Fruit fly (Drosophila melanogaster): Measurements from ENCODE around the gene Fer1.

Gene Fer1

DNA sequence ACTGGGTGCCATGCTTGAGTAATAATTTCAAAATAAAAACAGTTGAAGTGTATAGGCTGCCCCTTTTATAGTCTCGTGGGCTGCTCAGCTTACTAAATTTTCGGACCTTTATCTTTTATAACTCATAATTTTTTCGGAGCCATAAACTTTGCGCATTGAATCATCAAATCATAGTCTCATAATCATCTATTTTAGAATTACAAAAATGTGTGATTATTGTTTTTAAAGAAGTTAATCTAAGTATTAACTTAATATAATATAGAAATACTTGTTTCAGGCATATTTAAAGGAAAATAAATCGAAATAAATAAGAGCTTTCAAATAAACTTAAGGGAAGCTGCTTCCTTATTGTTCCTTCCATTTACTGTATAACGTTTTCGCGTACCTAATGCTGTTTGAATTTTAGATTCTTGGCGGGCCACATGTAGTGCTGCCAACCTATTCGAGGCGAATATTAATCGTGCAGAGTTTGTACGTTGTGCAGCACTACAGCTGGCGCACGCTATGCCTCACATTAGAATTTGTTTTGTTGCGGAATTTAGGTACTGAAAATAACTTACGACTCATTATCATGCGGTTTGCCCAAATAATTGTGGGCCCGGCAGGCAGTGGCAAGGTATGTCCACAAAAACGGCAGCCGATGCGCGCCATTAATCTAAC is 8.4 kb downstream of the Fer1 start, which contains the start of the genes CG14610 and CG2656 (continued):
- TF ChIP-seq trem (tag; optimal IDR thresholded peaks at IDR 0.05) (peak; percentile 100), exex (tag; optimal IDR thresholded peaks at IDR 0.05) (no peak), CG17912 (GFP tag; optimal IDR thresholded peaks at IDR 0.05) (peak; percentile 59), fd96Cb (tag; optimal IDR thresholded peaks at IDR 0.05) (peak; percentile 37), Dll (GFP tag; IDR thresholded peaks at IDR 0.05; ENCODE audit: partially characterized antibody) (peak; percentile 52; the same call in 2 of the 4 replicates), CG30020 (tag; optimal IDR thresholded peaks at IDR 0.05) (peak; percentile 17), HLH3B (GFP tag; IDR thresholded peaks at IDR 0.05) (0 out of 2 replicates have a peak, but pooled peaks have one; percentile 38), Lpt (GFP tag; optimal IDR thresholded peaks at IDR 0.05) (no peak), CG33213 (GFP tag; optimal IDR thresholded peaks at IDR 0.05) (peak; percentile 82), Sox100B (GFP tag; optimal IDR thresholded peaks at IDR 0.05) (no peak), aop (GFP tag; IDR thresholded peaks at IDR 0.05) (no peak), CG15073 (GFP tag; optimal IDR thresholded peaks at IDR 0.05) (peak; percentile 30), CG6272 (GFP tag; IDR thresholded peaks at IDR 0.05) (no peak; the same call in 1 of the 2 replicates), CG2116 (GFP tag; optimal IDR thresholded peaks at IDR 0.05) (peak; percentile 69), Tbp (GFP tag; optimal IDR thresholded peaks at IDR 0.05) (no peak), danr (GFP tag; IDR thresholded peaks at IDR 0.05) (no peak), CG18262 (tag; optimal IDR thresholded peaks at IDR 0.05) (peak; percentile 44), az2 (GFP tag; optimal IDR thresholded peaks at IDR 0.05) (peak; percentile 87), CG16815 (GFP tag; optimal IDR thresholded peaks at IDR 0.05) (peak; percentile 23), MBD-R2 (GFP tag; IDR thresholded peaks at IDR 0.05) (peak; percentile 94), nau (GFP tag; optimal IDR thresholded peaks at IDR 0.05) (no peak), CG2199 (GFP tag; IDR thresholded peaks at IDR 0.05) (peak; percentile 90), ssp (GFP tag; IDR thresholded peaks at IDR 0.05) (no peak), ranshi (GFP tag; IDR thresholded peaks at IDR 0.05) (0 out of 2 replicates have a peak, but pooled peaks have one; percentile 50), ttk (GFP tag; IDR thresholded peaks at IDR 0.05) (peak; percentile 57; the same call in 1 of the 2 replicates), NfI (GFP tag; optimal IDR thresholded peaks at IDR 0.05) (peak; percentile 80), CHES-1-like (GFP tag; optimal IDR thresholded peaks at IDR 0.05) (peak; percentile 82), CG9437 (GFP tag; optimal IDR thresholded peaks at IDR 0.05) (peak; percentile 30), Sox102F (GFP tag; optimal IDR thresholded peaks at IDR 0.05) (peak; percentile 73), jing (GFP tag; optimal IDR thresholded peaks at IDR 0.05) (no peak), CG4820 (GFP tag; optimal IDR thresholded peaks at IDR 0.05) (peak; percentile 81), zf30C (GFP tag; optimal IDR thresholded peaks at IDR 0.05) (no peak), CG12155 (GFP tag; optimal IDR thresholded peaks at IDR 0.05) (peak; percentile 86), CG15696 (tag; optimal IDR thresholded peaks at IDR 0.05) (peak; percentile 40), CG2678 (tag; optimal IDR thresholded peaks at IDR 0.05) (no peak), row (GFP tag; IDR thresholded peaks at IDR 0.05) (peak; percentile 48), stc (GFP tag; IDR thresholded peaks at IDR 0.05) (peak; percentile 16; the same call in 1 of the 2 replicates), CG10209 (GFP tag; optimal IDR thresholded peaks at IDR 0.05) (peak; percentile 60), kah (GFP tag; optimal IDR thresholded peaks at IDR 0.05) (no peak), Elba2 (GFP tag; optimal IDR thresholded peaks at IDR 0.05) (peak; percentile 25), NC2β (GFP tag; optimal IDR thresholded peaks at IDR 0.05) (peak; percentile 82), CG15011 (GFP tag; optimal IDR thresholded peaks at IDR 0.05) (no peak), ATbp (GFP tag; optimal IDR thresholded peaks at IDR 0.05) (peak; percentile 53), CG8359 (GFP tag; optimal IDR thresholded peaks at IDR 0.05; ENCODE audit: borderline replicate concordance) (no peak), gcm (GFP tag; optimal IDR thresholded peaks at IDR 0.05) (peak; percentile 20), cg (GFP tag; optimal IDR thresholded peaks at IDR 0.05) (no peak), Deaf1 (tag; optimal IDR thresholded peaks at IDR 0.05) (no peak), Atf6 (GFP tag; IDR thresholded peaks at IDR 0.05) (peak; percentile 54; the same call in 1 of the 2 replicates), CG14050 (GFP tag; IDR thresholded peaks at IDR 0.05) (peak; percentile 47; the same call in 2 of the 3 replicates), CG1792 (GFP tag; optimal IDR thresholded peaks at IDR 0.05) (peak; percentile 84)

All from whole organism, embryonic.